Fruit fly (Drosophila melanogaster) whole organism, embryonic: ENCODE measurements around the gene Nost.

ENCODE experiments used
- B-H1 ChIP-seq: fragments of 200-800 bp; sonication (Bioruptor generic); IDR thresholded peaks from 3 replicates; pipeline ENCODE4 v1.3.6; 2022; ENCODE audit warnings: missing biosample characterization, missing genetic modification characterization
- Bdp1 ChIP-seq: fragments of 200-800 bp; sonication (Bioruptor generic); optimal IDR thresholded peaks from 3 replicates; lab custom pipeline; 2016; ENCODE audit warnings: missing biosample characterization, missing genetic modification characterization
- CG10147 ChIP-seq: fragments of 200-800 bp; sonication (Bioruptor generic); optimal IDR thresholded peaks from 2 replicates; lab custom pipeline; 2019; ENCODE audit warnings: missing biosample characterization, mild to moderate bottlenecking, missing genetic modification characterization, moderate library complexity
- CG11695 ChIP-seq: fragments of 200-800 bp; sonication (Bioruptor generic); IDR thresholded peaks from 3 replicates; pipeline ENCODE4 v1.3.6; 2022; ENCODE audit warnings: missing biosample characterization, missing genetic modification characterization
- CG15601 ChIP-seq: fragments of 200-800 bp; sonication (Bioruptor generic); optimal IDR thresholded peaks from 3 replicates; lab custom pipeline; 2019; ENCODE audit warnings: missing biosample characterization, mild to moderate bottlenecking, missing genetic modification characterization, moderate library complexity
- CG16815 ChIP-seq: fragments of 200-800 bp; sonication (Bioruptor generic); optimal IDR thresholded peaks from 3 replicates; lab custom pipeline; 2017; ENCODE audit warnings: missing biosample characterization, mild to moderate bottlenecking, missing genetic modification characterization
- CG17385 ChIP-seq: fragments of 200-800 bp; sonication (Bioruptor generic); optimal IDR thresholded peaks from 3 replicates; lab custom pipeline; 2018; ENCODE audit warnings: missing biosample characterization, mild to moderate bottlenecking, missing genetic modification characterization
- CG17829 ChIP-seq: fragments of 200-800 bp; optimal IDR thresholded peaks from 2 replicates; lab custom pipeline; 2019; ENCODE audit warnings: missing biosample characterization, mild to moderate bottlenecking, missing genetic modification characterization, moderate library complexity
- CG1832 ChIP-seq: fragments of 200-800 bp; sonication (Bioruptor generic); optimal IDR thresholded peaks from 2 replicates; lab custom pipeline; 2017; ENCODE audit warnings: missing biosample characterization, mild to moderate bottlenecking, missing genetic modification characterization, inconsistent platforms
- CG18476 ChIP-seq: fragments of 200-800 bp; sonication (Bioruptor generic); optimal IDR thresholded peaks from 2 replicates; lab custom pipeline; 2016; ENCODE audit warnings: missing biosample characterization, mild to moderate bottlenecking, missing genetic modification characterization
- CG30431 ChIP-seq: fragments of 200-800 bp; sonication (Bioruptor generic); optimal IDR thresholded peaks from 2 replicates; lab custom pipeline; 2017; ENCODE audit warnings: missing biosample characterization, missing genetic modification characterization
- CG4854 ChIP-seq: fragments of 200-800 bp; sonication (Bioruptor generic); optimal IDR thresholded peaks from 2 replicates; lab custom pipeline; 2016; ENCODE audit warnings: missing biosample characterization, missing genetic modification characterization, inconsistent platforms
- CG6689 ChIP-seq: fragments of 200-800 bp; sonication (Bioruptor generic); IDR thresholded peaks from 2 replicates; pipeline ENCODE4 v1.3.6; 2022; ENCODE audit warnings: missing biosample characterization, missing genetic modification characterization
- CG6854 ChIP-seq: fragments of 200-800 bp; sonication (Bioruptor generic); optimal IDR thresholded peaks from 3 replicates; lab custom pipeline; 2017; ENCODE audit warnings: missing biosample characterization, mild to moderate bottlenecking, missing genetic modification characterization
- CG7839 ChIP-seq: fragments of 200-800 bp; sonication (Bioruptor generic); optimal IDR thresholded peaks from 3 replicates; lab custom pipeline; 2018; ENCODE audit warnings: missing biosample characterization, mild to moderate bottlenecking, missing genetic modification characterization, moderate library complexity
- CG9437 ChIP-seq: fragments of 200-800 bp; sonication (Bioruptor generic); optimal IDR thresholded peaks from 2 replicates; lab custom pipeline; 2018; ENCODE audit warnings: missing biosample characterization, mild to moderate bottlenecking, missing genetic modification characterization
- Chrac-16 ChIP-seq: fragments of 200-800 bp; sonication (Bioruptor generic); optimal IDR thresholded peaks from 3 replicates; lab custom pipeline; 2016; ENCODE audit warnings: missing biosample characterization, missing genetic modification characterization
- CrebB ChIP-seq: fragments of 200-800 bp; sonication (Bioruptor generic); optimal IDR thresholded peaks from 3 replicates; lab custom pipeline; 2018; ENCODE audit warnings: missing biosample characterization, mild to moderate bottlenecking, missing genetic modification characterization
- D19B ChIP-seq: fragments of 200-800 bp; sonication (Bioruptor generic); optimal IDR thresholded peaks from 2 replicates; lab custom pipeline; 2017; ENCODE audit warnings: missing biosample characterization, mild to moderate bottlenecking, missing genetic modification characterization
- GATAe ChIP-seq: fragments of 200-800 bp; sonication (Bioruptor generic); conservative IDR thresholded peaks from 2 replicates; pipeline ENCODE4 v1.3.6; 2022; ENCODE audit warnings: missing biosample characterization, missing genetic modification characterization
- Gug ChIP-seq: fragments of 200-800 bp; sonication (Bioruptor generic); IDR thresholded peaks from 4 replicates; pipeline ENCODE4 v1.3.6; 2022; ENCODE audit warnings: missing biosample characterization, missing genetic modification characterization
- Hr3 ChIP-seq: fragments of 200-800 bp; sonication (Bioruptor generic); optimal IDR thresholded peaks from 3 replicates; lab custom pipeline; 2016; ENCODE audit warnings: missing biosample characterization, missing genetic modification characterization
- Med ChIP-seq: fragments of 200-800 bp; sonication (Bioruptor generic); peaks from one replicate; lab custom pipeline; 2016; ENCODE audit warnings: missing biosample characterization, missing genetic modification characterization, mild to moderate bottlenecking, inconsistent platforms, moderate library complexity
- Nf-YB ChIP-seq: fragments of 200-800 bp; sonication (Bioruptor generic); optimal IDR thresholded peaks from 3 replicates; lab custom pipeline; 2019; ENCODE audit warnings: missing biosample characterization, mild to moderate bottlenecking, missing genetic modification characterization, moderate library complexity
- da ChIP-seq: fragments of 200-800 bp; sonication (Bioruptor generic); optimal IDR thresholded peaks from 2 replicates; lab custom pipeline; 2016; ENCODE audit warnings: missing biosample characterization, missing genetic modification characterization
- danr ChIP-seq: fragments of 200-800 bp; sonication (Bioruptor generic); IDR thresholded peaks from 2 replicates; pipeline ENCODE4 v1.3.6; 2022; ENCODE audit warnings: missing biosample characterization, missing genetic modification characterization
- dm ChIP-seq: fragments of 200-800 bp; sonication (Bioruptor generic); optimal IDR thresholded peaks from 3 replicates; lab custom pipeline; 2016; ENCODE audit warnings: missing biosample characterization, missing genetic modification characterization
- dmrt11E ChIP-seq: fragments of 200-800 bp; sonication (Bioruptor generic); optimal IDR thresholded peaks from 3 replicates; lab custom pipeline; 2018; ENCODE audit warnings: missing biosample characterization, mild to moderate bottlenecking, missing genetic modification characterization, moderate library complexity
- dysf ChIP-seq: fragments of 200-800 bp; sonication (Bioruptor generic); IDR thresholded peaks from 3 replicates; pipeline ENCODE4 v1.3.6; 2022; ENCODE audit warnings: missing biosample characterization, missing genetic modification characterization
- eve ChIP-seq, 2 experiments: fragments of >200 bp; optimal IDR thresholded peaks; 2 replicates each; lab custom pipeline; 2017; ENCODE audit warnings: missing biosample characterization in 2 of 2, missing genetic modification characterization in 2 of 2
- exex ChIP-seq: fragments of 200-800 bp; sonication (Bioruptor generic); optimal IDR thresholded peaks from 4 replicates; lab custom pipeline; 2018; ENCODE audit warnings: missing biosample characterization, mild to moderate bottlenecking, missing genetic modification characterization, moderate library complexity
- fd96Cb ChIP-seq: fragments of 200-800 bp; sonication (Bioruptor generic); optimal IDR thresholded peaks from 2 replicates; lab custom pipeline; 2018; ENCODE audit warnings: missing biosample characterization, mild to moderate bottlenecking, missing genetic modification characterization, moderate library complexity
- fu2 ChIP-seq: fragments of 200-800 bp; sonication (Bioruptor generic); optimal IDR thresholded peaks from 2 replicates; lab custom pipeline; 2016; ENCODE audit warnings: missing biosample characterization, missing genetic modification characterization
- grau ChIP-seq: fragments of 200-800 bp; optimal IDR thresholded peaks from 3 replicates; lab custom pipeline; 2019; ENCODE audit warnings: missing biosample characterization, mild to moderate bottlenecking, missing genetic modification characterization, moderate library complexity
- kah ChIP-seq: fragments of 200-800 bp; sonication (Bioruptor generic); optimal IDR thresholded peaks from 2 replicates; lab custom pipeline; 2018; ENCODE audit warnings: missing biosample characterization, mild to moderate bottlenecking, missing genetic modification characterization
- mam ChIP-seq: fragments of 200-800 bp; sonication (Bioruptor generic); optimal IDR thresholded peaks from 3 replicates; lab custom pipeline; 2016; ENCODE audit warnings: missing biosample characterization, missing genetic modification characterization
- odd ChIP-seq: fragments of 200-800 bp; sonication (Bioruptor generic); optimal IDR thresholded peaks from 2 replicates; lab custom pipeline; 2017; ENCODE audit warnings: missing biosample characterization, mild to moderate bottlenecking, missing genetic modification characterization
- onecut ChIP-seq: fragments of 200-800 bp; sonication (Bioruptor generic); IDR thresholded peaks from 2 replicates; pipeline ENCODE4 v1.3.6; 2022; ENCODE audit warnings: missing biosample characterization, missing genetic modification characterization
- org-1 ChIP-seq: fragments of 200-800 bp; sonication (Bioruptor generic); optimal IDR thresholded peaks from 2 replicates; lab custom pipeline; 2017; ENCODE audit warnings: missing biosample characterization, missing genetic modification characterization
- pan ChIP-seq, 4 experiments: fragments of >200 bp in 3 of 4; fragments of 200-800 bp in 1 of 4; sonication (Bioruptor generic) in 1 of 4; optimal IDR thresholded peaks in 3 of 4; IDR thresholded peaks in 1 of 4; 2 replicates each; pipeline versions ENCODE4 v1.3.6 to Lab custom; 2017 to 2022; ENCODE audit warnings: missing biosample characterization in 2 of 4, missing genetic modification characterization in 2 of 4, mixed read lengths in 1 of 4
- peb ChIP-seq: fragments of 200-800 bp; sonication (Bioruptor generic); IDR thresholded peaks from 2 replicates; pipeline ENCODE4 v1.3.6; 2022; ENCODE audit warnings: missing biosample characterization, missing genetic modification characterization
- prd ChIP-seq, 3 experiments: fragments of >200 bp in 2 of 3; fragments of 200-800 bp in 1 of 3; sonication (Bioruptor generic) in 1 of 3; optimal IDR thresholded peaks in 2 of 3; IDR thresholded peaks in 1 of 3; 2 replicates in 2 of 3; 3 replicates in 1 of 3; pipeline versions ENCODE4 v1.3.6 to Lab custom; 2017 to 2022; ENCODE audit warnings: missing biosample characterization in 1 of 3, missing genetic modification characterization in 1 of 3
- repo ChIP-seq: fragments of 200-800 bp; sonication (Bioruptor generic); optimal IDR thresholded peaks from 2 replicates; lab custom pipeline; 2016; ENCODE audit warnings: missing biosample characterization, missing genetic modification characterization
- sc ChIP-seq, 3 experiments: fragments of >200 bp in 2 of 3; fragments of 200-800 bp in 1 of 3; sonication (Bioruptor generic) in 1 of 3; optimal IDR thresholded peaks; 2 replicates in 2 of 3; 3 replicates in 1 of 3; lab custom pipeline; 2017; ENCODE audit warnings: mild to moderate bottlenecking in 1 of 3, missing biosample characterization in 1 of 3, missing genetic modification characterization in 1 of 3, missing genetic modification reagents in 1 of 3
- scrt ChIP-seq: fragments of 200-800 bp; sonication (Bioruptor generic); optimal IDR thresholded peaks from 2 replicates; lab custom pipeline; 2018; ENCODE audit warnings: missing biosample characterization, mild to moderate bottlenecking, missing genetic modification characterization, moderate library complexity
- slp2 ChIP-seq: fragments of 200-800 bp; sonication (Bioruptor generic); optimal IDR thresholded peaks from 2 replicates; lab custom pipeline; 2016; ENCODE audit warnings: missing biosample characterization, missing genetic modification characterization
- tgo ChIP-seq: fragments of 200-800 bp; sonication (Bioruptor generic); IDR thresholded peaks from 3 replicates; pipeline ENCODE4 v1.3.6; 2022; ENCODE audit warnings: missing biosample characterization, missing genetic modification characterization
- usp ChIP-seq: fragments of >200 bp; optimal IDR thresholded peaks from 2 replicates; lab custom pipeline; 2017; ENCODE audit warnings: missing biosample characterization, missing genetic modification characterization

Gene Nost

dm6 chrX:9041789-9042456, 11.9 kb downstream of the Nost start (continued):
- peak; percentile 48 for TF ChIP-seq grau (tag; lab: Kevin White, UChicago)
- TF ChIP-seq kah (GFP tag; lab: Kevin White, UChicago): no peak
- TF ChIP-seq mam (GFP tag; lab: Kevin White, UChicago): peak; percentile 2
- peak; percentile 16 for TF ChIP-seq CG4854 (GFP tag; lab: Kevin White, UChicago)
- TF ChIP-seq dmrt11E (tag; lab: Kevin White, UChicago): peak; percentile 63
- no peak for TF ChIP-seq GATAe (GFP tag; lab: Robert Waterston, UW)
- peak; percentile 49 for TF ChIP-seq fd96Cb
- no peak for TF ChIP-seq sc (optimal IDR thresholded peaks at IDR 0.05; lab: Kevin White, UChicago)
- TF ChIP-seq sc (GFP tag; optimal IDR thresholded peaks at IDR 0.05; lab: Kevin White, UChicago): peak; percentile 26
- no peak for TF ChIP-seq Gug (GFP tag; lab: Robert Waterston, UW)
- no peak for TF ChIP-seq pan (optimal IDR thresholded peaks at IDR 0.05; lab: Kevin White, UChicago)
- TF ChIP-seq pan (GFP tag; optimal IDR thresholded peaks at IDR 0.05 in 1 of 2, IDR thresholded peaks at IDR 0.05 in 1 of 2): peak in 1 of 2 experiments; percentile 50
- TF ChIP-seq prd (optimal IDR thresholded peaks at IDR 0.05; lab: Kevin White, UChicago): no peak
- TF ChIP-seq prd (GFP tag; IDR thresholded peaks at IDR 0.05; lab: Robert Waterston, UW): peak; percentile 68; the same call in 2 of the 3 replicates
- TF ChIP-seq CG10147 (GFP tag; lab: Kevin White, UChicago): no peak
- no peak for TF ChIP-seq usp (GFP tag; lab: Kevin White, UChicago)
- no peak for TF ChIP-seq exex
- peak; percentile 57; the same call in 2 of the 3 replicates for TF ChIP-seq dysf (GFP tag; lab: Robert Waterston, UW)
- TF ChIP-seq dm: no peak
- TF ChIP-seq fu2: no peak
- peak; percentile 68 for TF ChIP-seq CG7839
- peak; percentile 56 for TF ChIP-seq CG17829 (tag; lab: Kevin White, UChicago)
- no peak for TF ChIP-seq repo
- no peak for TF ChIP-seq scrt (GFP tag; lab: Kevin White, UChicago)
- peak; percentile 42 for TF ChIP-seq CG18476
- TF ChIP-seq org-1 (GFP tag; lab: Kevin White, UChicago): peak; percentile 23
- TF ChIP-seq odd (GFP tag; lab: Kevin White, UChicago): peak; percentile 45
- TF ChIP-seq CG16815: peak; percentile 62
- no peak for TF ChIP-seq CrebB
- TF ChIP-seq onecut: peak; percentile 34; the same call in 1 of the 2 replicates
- TF ChIP-seq Nf-YB (GFP tag; lab: Kevin White, UChicago): peak; percentile 40
- peak; percentile 58 for TF ChIP-seq tgo (GFP tag; lab: Robert Waterston, UW)
- peak; percentile 60 for TF ChIP-seq CG17385
- TF ChIP-seq slp2 (GFP tag; lab: Kevin White, UChicago): peak; percentile 50
- TF ChIP-seq Med (GFP tag; lab: Kevin White, UChicago): peak; percentile 86
- TF ChIP-seq CG9437 (GFP tag; lab: Kevin White, UChicago): peak; percentile 67
- TF ChIP-seq Chrac-16 (GFP tag; lab: Kevin White, UChicago): peak; percentile 26
- no peak for TF ChIP-seq D19B (GFP tag; lab: Kevin White, UChicago)
- TF ChIP-seq CG6854 (GFP tag; lab: Kevin White, UChicago): no peak
- peak in 1 of 2 experiments; percentile 78 for TF ChIP-seq eve (GFP tag; optimal IDR thresholded peaks at IDR 0.05; lab: Kevin White, UChicago)
- TF ChIP-seq CG11695: peak; percentile 57; the same call in 2 of the 3 replicates
- TF ChIP-seq da (GFP tag; lab: Kevin White, UChicago): no peak
- TF ChIP-seq peb: 0 out of 2 replicates have a peak, but pooled peaks have one; percentile 23
- TF ChIP-seq CG15601 (tag; lab: Kevin White, UChicago): peak; percentile 38
- TF ChIP-seq Bdp1 (GFP tag; lab: Kevin White, UChicago): no peak
- TF ChIP-seq Hr3: peak; percentile 49
- peak; percentile 46 for TF ChIP-seq CG30431 (GFP tag; lab: Kevin White, UChicago)
- peak; percentile 30; the same call in 1 of the 3 replicates for TF ChIP-seq B-H1 (GFP tag; lab: Robert Waterston, UW)
- peak; percentile 34; the same call in 1 of the 2 replicates for TF ChIP-seq danr (GFP tag; lab: Robert Waterston, UW)
- TF ChIP-seq CG6689 (GFP tag; lab: Robert Waterston, UW): peak; percentile 62
- no peak for TF ChIP-seq CG1832 (GFP tag; lab: Kevin White, UChicago)
